Fruit fly (Drosophila melanogaster): Measurements from ENCODE around the gene Gr93c.

- TF ChIP-seq CG8478 (optimal IDR thresholded peaks at IDR 0.05) (no peak), CTCF (optimal IDR thresholded peaks at IDR 0.05) (no peak)
These were observed 22.0 kb downstream of the Gr93c start for dm6 chr3R:21823076-21823475.
